Fruit fly (Drosophila melanogaster) whole organism, pupa: Measurements from ENCODE around the gene Smg5.

ENCODE experiments used
- CG15710 ChIP-seq: fragments of 200-800 bp; sonication (Bioruptor generic); optimal IDR thresholded peaks from 2 replicates; lab custom pipeline; 2018; ENCODE audit warnings: missing biosample characterization, mild to moderate bottlenecking, missing genetic modification characterization, moderate library complexity
- CG17806 ChIP-seq: fragments of 200-800 bp; sonication (Bioruptor generic); optimal IDR thresholded peaks from 2 replicates; lab custom pipeline; 2018; ENCODE audit warnings: missing biosample characterization, mild to moderate bottlenecking, missing genetic modification characterization, moderate library complexity
- CG8301 ChIP-seq: fragments of 200-800 bp; sonication (Bioruptor generic); optimal IDR thresholded peaks from 2 replicates; lab custom pipeline; 2018; ENCODE audit warnings: missing biosample characterization, mild to moderate bottlenecking, missing genetic modification characterization
- Snoo ChIP-seq: fragments of 200-800 bp; sonication (Bioruptor generic); optimal IDR thresholded peaks from 3 replicates; lab custom pipeline; 2017; ENCODE audit warnings: missing biosample characterization, mild to moderate bottlenecking, missing genetic modification characterization, inconsistent platforms
- fd96Ca ChIP-seq: fragments of 200-800 bp; sonication (Bioruptor generic); IDR thresholded peaks from 3 replicates; pipeline ENCODE4 v1.3.6; 2022; ENCODE audit warnings: missing biosample characterization, missing genetic modification characterization

- TF ChIP-seq CG17806 (tag; lab: Kevin White, UChicago): no peak
- no peak for TF ChIP-seq CG15710 (tag; lab: Kevin White, UChicago)
- no peak for TF ChIP-seq Snoo (tag; lab: Kevin White, UChicago)
- TF ChIP-seq fd96Ca (GFP tag; lab: Robert Waterston, UW): no peak
- no peak for TF ChIP-seq CG8301 (tag; lab: Kevin White, UChicago)
These were observed 26.9 kb upstream of the Smg5 start, which contains the start of gene CG42711 for dm6 chr2L:13931318-13931717.
